Worm (Caenorhabditis elegans) whole organism, L3 larva: ENCODE data around the gene gldi-3.

Source experiments
- lsy-12 ChIP-seq: sonication (generic microtip); optimal IDR thresholded peaks from 2 replicates; lab custom pipeline; 2016; ENCODE audit warnings: mild to moderate bottlenecking, missing genetic modification characterization, missing compliant biosample characterization
- nfya-1 ChIP-seq: sonication (generic microtip); optimal IDR thresholded peaks from 2 replicates; lab custom pipeline; 2017; ENCODE audit warnings: missing genetic modification characterization, mild to moderate bottlenecking, missing compliant biosample characterization, antibody characterized with exemption, moderate library complexity; ENCODE audit not compliant: insufficient read depth
- nhr-11 ChIP-seq: fragments of 150-350 bp; optimal IDR thresholded peaks from 2 replicates; lab custom pipeline; 2014; ENCODE audit warnings: missing biosample characterization, missing genetic modification characterization
- nhr-23 ChIP-seq: fragments of 150-350 bp; optimal IDR thresholded peaks from 2 replicates; lab custom pipeline; 2014; ENCODE audit warnings: missing biosample characterization, missing genetic modification reagents, missing genetic modification characterization
- nhr-28 ChIP-seq: fragments of 150-350 bp; optimal IDR thresholded peaks from 2 replicates; lab custom pipeline; 2014; ENCODE audit warnings: missing biosample characterization, missing genetic modification characterization

DNA sequence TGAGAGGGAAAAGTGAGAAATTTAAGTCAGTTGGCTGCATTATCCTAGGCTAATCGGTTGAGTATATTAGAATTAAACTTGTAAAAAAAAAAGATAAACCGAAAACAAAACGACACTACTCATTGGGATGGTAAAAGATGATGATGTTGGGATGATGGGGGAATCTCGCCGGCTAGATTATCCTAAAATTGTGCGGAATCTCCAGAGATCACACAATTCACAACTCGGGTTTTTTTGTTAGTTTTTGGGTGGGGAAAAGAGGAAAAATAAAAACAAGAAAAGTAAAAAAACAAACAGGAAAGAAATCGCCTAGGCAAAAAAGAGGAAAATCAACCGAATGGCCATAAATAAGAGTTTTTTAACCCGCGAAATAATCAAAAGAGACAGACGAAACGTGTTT, 4.7 kb downstream of the gldi-3 start:
- no peak for TF ChIP-seq nhr-11 (tag; lab: Kevin White, UChicago)
- no peak for TF ChIP-seq nhr-28 (tag; lab: Kevin White, UChicago)
- TF ChIP-seq lsy-12 (tag; lab: Kevin White, UChicago) = no peak
- no peak for TF ChIP-seq nhr-23 (tag; lab: Kevin White, UChicago)
- TF ChIP-seq nfya-1 (tag; lab: Kevin White, UChicago) = no peak
